Fruit fly (Drosophila melanogaster): ENCODE results near the gene Efa6.

Gene Efa6

dm6 chr3R:22639239-22639858 is 51.8 kb downstream of the Efa6 start, which contains the start of the genes loco and wake (continued):
- TF ChIP-seq Bteb2 (GFP tag; optimal IDR thresholded peaks at IDR 0.05) = no peak
- TF ChIP-seq fu2 (GFP tag; optimal IDR thresholded peaks at IDR 0.05) = no peak
- peak; percentile 83 for TF ChIP-seq E2f2 (GFP tag; IDR thresholded peaks at IDR 0.05)
- TF ChIP-seq cg (GFP tag; optimal IDR thresholded peaks at IDR 0.05) = peak; percentile 28
- TF ChIP-seq CG4328 (GFP tag; optimal IDR thresholded peaks at IDR 0.05) = no peak
- no peak for TF ChIP-seq CG10565 (GFP tag; optimal IDR thresholded peaks at IDR 0.05)
- TF ChIP-seq Ssrp (tag; optimal IDR thresholded peaks at IDR 0.05) = no peak
- TF ChIP-seq CG5245 (GFP tag; optimal IDR thresholded peaks at IDR 0.05) = no peak
- TF ChIP-seq jumu (GFP tag; optimal IDR thresholded peaks at IDR 0.05) = peak; percentile 16
- TF ChIP-seq CG11398 (GFP tag; optimal IDR thresholded peaks at IDR 0.05) = no peak
- TF ChIP-seq CG11696 (GFP tag; IDR thresholded peaks at IDR 0.05) = no peak
- TF ChIP-seq CG16779 (GFP tag; IDR thresholded peaks at IDR 0.05) = no peak
- TF ChIP-seq CG13123 (GFP tag; optimal IDR thresholded peaks at IDR 0.05) = no peak
- TF ChIP-seq Fer3 (tag; optimal IDR thresholded peaks at IDR 0.05) = no peak
- no peak for TF ChIP-seq Fer1 (GFP tag; optimal IDR thresholded peaks at IDR 0.05)
- no peak for TF ChIP-seq CG18619 (GFP tag; optimal IDR thresholded peaks at IDR 0.05)
- TF ChIP-seq CG6175 (GFP tag; IDR thresholded peaks at IDR 0.05) = no peak
- TF ChIP-seq sima (GFP tag; optimal IDR thresholded peaks at IDR 0.05) = no peak
- TF ChIP-seq CG2116 (GFP tag; optimal IDR thresholded peaks at IDR 0.05) = peak; percentile 80
- peak; percentile 89 for TF ChIP-seq hb (GFP tag; IDR thresholded peaks at IDR 0.05; ENCODE audit: partially characterized antibody)
- TF ChIP-seq eve (GFP tag; optimal IDR thresholded peaks at IDR 0.05) = no peak
- TF ChIP-seq CG2202 (tag; optimal IDR thresholded peaks at IDR 0.05) = no peak
- TF ChIP-seq E2f1 (GFP tag; IDR thresholded peaks at IDR 0.05) = no peak
- no peak for TF ChIP-seq CG16863 (GFP tag; optimal IDR thresholded peaks at IDR 0.05)
- no peak for TF ChIP-seq CG7271 (tag; optimal IDR thresholded peaks at IDR 0.05)
- TF ChIP-seq Nf-YC (tag; optimal IDR thresholded peaks at IDR 0.05) = peak; percentile 20
- no peak for TF ChIP-seq CG14441 (GFP tag; IDR thresholded peaks at IDR 0.05)
- no peak for TF ChIP-seq CG7987 (GFP tag; optimal IDR thresholded peaks at IDR 0.05)
- no peak for TF ChIP-seq twi (tag; optimal IDR thresholded peaks at IDR 0.05)
- no peak for TF ChIP-seq dpn (GFP tag; optimal IDR thresholded peaks at IDR 0.05)
- TF ChIP-seq Side (GFP tag; optimal IDR thresholded peaks at IDR 0.05) = peak; percentile 7
- no peak for TF ChIP-seq CG11560 (tag; IDR thresholded peaks at IDR 0.05)
- no peak for TF ChIP-seq kah (GFP tag; optimal IDR thresholded peaks at IDR 0.05)
- no peak for TF ChIP-seq Hey (tag; optimal IDR thresholded peaks at IDR 0.05)
- no peak for TF ChIP-seq Nf-YB (GFP tag; optimal IDR thresholded peaks at IDR 0.05)
- TF ChIP-seq CG15696 (tag; optimal IDR thresholded peaks at IDR 0.05) = peak; percentile 13
- TF ChIP-seq Dbx (GFP tag; IDR thresholded peaks at IDR 0.05) = no peak
- TF ChIP-seq trh (GFP tag; optimal IDR thresholded peaks at IDR 0.05) = no peak
- no peak for TF ChIP-seq grau (tag; optimal IDR thresholded peaks at IDR 0.05)
- TF ChIP-seq CG10209 (GFP tag; optimal IDR thresholded peaks at IDR 0.05) = no peak
- peak; percentile 16 for TF ChIP-seq Mad (GFP tag; optimal IDR thresholded peaks at IDR 0.05)
- no peak for TF ChIP-seq ssp (GFP tag; IDR thresholded peaks at IDR 0.05)
- TF ChIP-seq wek (GFP tag; optimal IDR thresholded peaks at IDR 0.05) = no peak
- TF ChIP-seq chn (GFP tag; optimal IDR thresholded peaks at IDR 0.05) = no peak
- TF ChIP-seq Drgx (GFP tag; IDR thresholded peaks at IDR 0.05) = no peak
- TF ChIP-seq NfI (GFP tag; optimal IDR thresholded peaks at IDR 0.05) = no peak
- TF ChIP-seq CG32772 (GFP tag; IDR thresholded peaks at IDR 0.05) = no peak
- TF ChIP-seq Atf3 (GFP tag; optimal IDR thresholded peaks at IDR 0.05) = no peak
- TF ChIP-seq kay (GFP tag; optimal IDR thresholded peaks at IDR 0.05) = no peak
- no peak for TF ChIP-seq tio (GFP tag; optimal IDR thresholded peaks at IDR 0.05)
- TF ChIP-seq tap (tag; optimal IDR thresholded peaks at IDR 0.05) = no peak
- TF ChIP-seq peb (GFP tag; IDR thresholded peaks at IDR 0.05) = no peak
